Fruit fly (Drosophila melanogaster) whole organism, embryonic: ENCODE results near the gene CG13138.

Experiments used
- Bgb ChIP-seq: fragments of 200-800 bp; sonication (Bioruptor generic); IDR thresholded peaks from 2 replicates; pipeline ENCODE4 v1.3.6; 2022; ENCODE audit warnings: missing biosample characterization, missing genetic modification characterization; ENCODE audit not compliant: partially characterized antibody
- BtbVII ChIP-seq: fragments of 200-800 bp; sonication (Bioruptor generic); optimal IDR thresholded peaks from 3 replicates; lab custom pipeline; 2017; ENCODE audit warnings: missing biosample characterization, mild to moderate bottlenecking, missing genetic modification characterization
- CG10462 ChIP-seq: fragments of 200-800 bp; sonication (Bioruptor generic); optimal IDR thresholded peaks from 2 replicates; lab custom pipeline; 2016; ENCODE audit warnings: missing biosample characterization, missing genetic modification characterization
- CG10979 ChIP-seq: fragments of 200-800 bp; sonication (Bioruptor generic); optimal IDR thresholded peaks from 2 replicates; lab custom pipeline; 2018; ENCODE audit warnings: missing biosample characterization, mild to moderate bottlenecking, missing genetic modification characterization, moderate library complexity
- CG11093 ChIP-seq: fragments of 200-800 bp; sonication (Bioruptor generic); IDR thresholded peaks from 3 replicates; pipeline ENCODE4 v1.3.6; 2022; ENCODE audit warnings: missing biosample characterization, missing genetic modification characterization
- CG11696 ChIP-seq: fragments of 200-800 bp; sonication (Bioruptor generic); IDR thresholded peaks from 2 replicates; pipeline ENCODE4 v1.3.6; 2022; ENCODE audit warnings: missing biosample characterization, missing genetic modification characterization
- CG12071 ChIP-seq: fragments of 200-800 bp; sonication (Bioruptor generic); optimal IDR thresholded peaks from 3 replicates; lab custom pipeline; 2018; ENCODE audit warnings: missing biosample characterization, mild to moderate bottlenecking, missing genetic modification characterization
- CG1233 ChIP-seq: fragments of 200-800 bp; sonication (Bioruptor generic); optimal IDR thresholded peaks from 4 replicates; lab custom pipeline; 2018; ENCODE audit warnings: missing biosample characterization, mild to moderate bottlenecking, missing genetic modification characterization
- CG12744 ChIP-seq: fragments of 200-800 bp; sonication (Bioruptor generic); optimal IDR thresholded peaks from 2 replicates; lab custom pipeline; 2016; ENCODE audit warnings: missing biosample characterization, missing genetic modification characterization
- CG13775 ChIP-seq: fragments of 200-800 bp; sonication (Bioruptor generic); optimal IDR thresholded peaks from 3 replicates; lab custom pipeline; 2017; ENCODE audit warnings: missing biosample characterization, mild to moderate bottlenecking, missing genetic modification characterization
- CG13894 ChIP-seq: fragments of 200-800 bp; sonication (Bioruptor generic); optimal IDR thresholded peaks from 3 replicates; lab custom pipeline; 2018; ENCODE audit warnings: missing biosample characterization, mild to moderate bottlenecking, missing genetic modification characterization, moderate library complexity
- CG1529 ChIP-seq: fragments of 200-800 bp; sonication (Bioruptor generic); optimal IDR thresholded peaks from 3 replicates; lab custom pipeline; 2018; ENCODE audit warnings: missing biosample characterization, missing genetic modification characterization
- CG15601 ChIP-seq: fragments of 200-800 bp; sonication (Bioruptor generic); optimal IDR thresholded peaks from 3 replicates; lab custom pipeline; 2019; ENCODE audit warnings: missing biosample characterization, mild to moderate bottlenecking, missing genetic modification characterization, moderate library complexity
- CG17385 ChIP-seq: fragments of 200-800 bp; sonication (Bioruptor generic); optimal IDR thresholded peaks from 3 replicates; lab custom pipeline; 2018; ENCODE audit warnings: missing biosample characterization, mild to moderate bottlenecking, missing genetic modification characterization
- CG2712 ChIP-seq: fragments of 200-800 bp; optimal IDR thresholded peaks from 3 replicates; lab custom pipeline; 2019; ENCODE audit warnings: missing biosample characterization, mild to moderate bottlenecking, missing genetic modification characterization, moderate library complexity
- CG30431 ChIP-seq: fragments of 200-800 bp; sonication (Bioruptor generic); optimal IDR thresholded peaks from 2 replicates; lab custom pipeline; 2017; ENCODE audit warnings: missing biosample characterization, missing genetic modification characterization
- CG32772 ChIP-seq: fragments of 200-800 bp; sonication (Bioruptor generic); IDR thresholded peaks from 2 replicates; pipeline ENCODE4 v1.3.6; 2022; ENCODE audit warnings: missing biosample characterization, missing genetic modification characterization
- CG3838 ChIP-seq: fragments of 200-800 bp; sonication (Bioruptor generic); optimal IDR thresholded peaks from 3 replicates; lab custom pipeline; 2016; ENCODE audit warnings: missing biosample characterization, missing genetic modification characterization
- CG42726 ChIP-seq: fragments of 200-800 bp; sonication (Bioruptor generic); IDR thresholded peaks from 2 replicates; pipeline ENCODE4 v1.3.6; 2022; ENCODE audit warnings: missing biosample characterization, missing genetic modification characterization; ENCODE audit not compliant: partially characterized antibody
- CG6272 ChIP-seq: fragments of 200-800 bp; sonication (Bioruptor generic); IDR thresholded peaks from 2 replicates; pipeline ENCODE4 v1.3.6; 2022; ENCODE audit warnings: missing biosample characterization, missing genetic modification characterization
- CG6791 ChIP-seq: fragments of 200-800 bp; sonication (Bioruptor generic); IDR thresholded peaks from 3 replicates; pipeline ENCODE4 v1.3.6; 2022; ENCODE audit warnings: missing biosample characterization, missing genetic modification characterization; ENCODE audit not compliant: partially characterized antibody
- CG7928 ChIP-seq: fragments of 200-800 bp; sonication (Bioruptor generic); optimal IDR thresholded peaks from 2 replicates; lab custom pipeline; 2017; ENCODE audit warnings: missing biosample characterization, mild to moderate bottlenecking, missing genetic modification characterization
- CG7963 ChIP-seq: fragments of 200-800 bp; sonication (Bioruptor generic); IDR thresholded peaks from 3 replicates; pipeline ENCODE4 v1.3.6; 2022; ENCODE audit warnings: missing biosample characterization, missing genetic modification characterization; ENCODE audit not compliant: partially characterized antibody
- CrebB ChIP-seq: fragments of 200-800 bp; sonication (Bioruptor generic); optimal IDR thresholded peaks from 3 replicates; lab custom pipeline; 2018; ENCODE audit warnings: missing biosample characterization, mild to moderate bottlenecking, missing genetic modification characterization
- Eip74EF ChIP-seq, 2 experiments: fragments of 200-800 bp in 1 of 2; fragments of >200 bp in 1 of 2; sonication (Bioruptor generic) in 1 of 2; optimal IDR thresholded peaks; 2 replicates each; lab custom pipeline; 2017 to 2019; ENCODE audit warnings: missing biosample characterization in 2 of 2, missing genetic modification characterization in 2 of 2, mild to moderate bottlenecking in 1 of 2, moderate library complexity in 1 of 2
- Gsc ChIP-seq: fragments of 200-800 bp; sonication (Bioruptor generic); IDR thresholded peaks from 2 replicates; pipeline ENCODE4 v1.3.6; 2022; ENCODE audit warnings: missing biosample characterization, missing genetic modification characterization
- HLH54F ChIP-seq: fragments of 200-800 bp; sonication (Bioruptor generic); optimal IDR thresholded peaks from 3 replicates; lab custom pipeline; 2016; ENCODE audit warnings: missing biosample characterization, missing genetic modification characterization
- Hr51 ChIP-seq, 2 experiments: fragments of 200-800 bp; sonication (Bioruptor generic); optimal IDR thresholded peaks; 2 replicates in 1 of 2; 3 replicates in 1 of 2; lab custom pipeline; 2016 to 2018; ENCODE audit warnings: missing biosample characterization in 2 of 2, missing genetic modification characterization in 2 of 2, mild to moderate bottlenecking in 1 of 2, moderate library complexity in 1 of 2
- Lhr ChIP-seq: fragments of 200-800 bp; sonication (Bioruptor generic); optimal IDR thresholded peaks from 3 replicates; lab custom pipeline; 2017; ENCODE audit warnings: mild to moderate bottlenecking, missing biosample characterization, missing genetic modification reagents, missing genetic modification characterization
- Lim3 ChIP-seq: fragments of 200-800 bp; sonication (Bioruptor generic); IDR thresholded peaks from 2 replicates; pipeline ENCODE4 v1.3.6; 2022; ENCODE audit warnings: missing biosample characterization, missing genetic modification characterization
- MTF-1 ChIP-seq: fragments of 200-800 bp; sonication (Bioruptor generic); optimal IDR thresholded peaks from 2 replicates; lab custom pipeline; 2018; ENCODE audit warnings: missing biosample characterization, mild to moderate bottlenecking, missing genetic modification characterization, borderline replicate concordance
- Oaz ChIP-seq: fragments of 200-800 bp; sonication (Bioruptor generic); IDR thresholded peaks from 2 replicates; pipeline ENCODE4 v1.3.6; 2022; ENCODE audit warnings: missing biosample characterization, missing genetic modification characterization
- PHDP ChIP-seq: fragments of 200-800 bp; sonication (Bioruptor generic); optimal IDR thresholded peaks from 3 replicates; lab custom pipeline; 2018; ENCODE audit warnings: missing biosample characterization, mild to moderate bottlenecking, missing genetic modification characterization, moderate library complexity
- Sry-δ ChIP-seq: fragments of 200-800 bp; sonication (Bioruptor generic); optimal IDR thresholded peaks from 2 replicates; lab custom pipeline; 2016; ENCODE audit warnings: missing biosample characterization, missing genetic modification characterization
- bigmax ChIP-seq: fragments of 200-800 bp; sonication (Bioruptor generic); optimal IDR thresholded peaks from 2 replicates; lab custom pipeline; 2018; ENCODE audit warnings: missing biosample characterization, mild to moderate bottlenecking, missing genetic modification characterization
- br ChIP-seq: fragments of >200 bp; optimal IDR thresholded peaks from 2 replicates; lab custom pipeline; 2017
- chn ChIP-seq: fragments of 200-800 bp; sonication (Bioruptor generic); optimal IDR thresholded peaks from 2 replicates; lab custom pipeline; 2016; ENCODE audit warnings: missing biosample characterization, missing genetic modification characterization
- croc ChIP-seq: fragments of 200-800 bp; sonication (Bioruptor generic); conservative IDR thresholded peaks from 3 replicates; pipeline ENCODE4 v1.3.6; 2022; ENCODE audit warnings: missing biosample characterization, missing genetic modification characterization
- cwo ChIP-seq: fragments of 200-800 bp; sonication (Bioruptor generic); optimal IDR thresholded peaks from 3 replicates; lab custom pipeline; 2017; ENCODE audit warnings: missing biosample characterization, missing genetic modification characterization, mild to moderate bottlenecking, moderate library complexity, missing genetic modification reagents
- disco-r ChIP-seq: fragments of 200-800 bp; sonication (Bioruptor generic); optimal IDR thresholded peaks from 2 replicates; lab custom pipeline; 2016; ENCODE audit warnings: missing biosample characterization, missing genetic modification characterization
- fd64A ChIP-seq: fragments of 200-800 bp; sonication (Bioruptor generic); optimal IDR thresholded peaks from 3 replicates; lab custom pipeline; 2018; ENCODE audit warnings: missing biosample characterization, mild to moderate bottlenecking, missing genetic modification characterization
- gfzf ChIP-seq: fragments of 200-800 bp; sonication (Bioruptor generic); optimal IDR thresholded peaks from 2 replicates; lab custom pipeline; 2016; ENCODE audit warnings: missing biosample characterization, mild to moderate bottlenecking, missing genetic modification characterization, moderate library complexity
- hbn ChIP-seq: fragments of 200-800 bp; sonication (Bioruptor generic); IDR thresholded peaks from 2 replicates; pipeline ENCODE4 v1.3.6; 2022; ENCODE audit warnings: missing biosample characterization, missing genetic modification characterization; ENCODE audit not compliant: partially characterized antibody
- inv ChIP-seq: fragments of 200-800 bp; sonication (Bioruptor generic); IDR thresholded peaks from 2 replicates; pipeline ENCODE4 v1.3.6; 2022; ENCODE audit warnings: missing biosample characterization, missing genetic modification characterization; ENCODE audit not compliant: partially characterized antibody
- nmo ChIP-seq: fragments of 200-800 bp; sonication (Bioruptor generic); optimal IDR thresholded peaks from 2 replicates; lab custom pipeline; 2018; ENCODE audit warnings: missing biosample characterization, mild to moderate bottlenecking, missing genetic modification characterization, moderate library complexity
- pho ChIP-seq: fragments of 200-800 bp; sonication (Bioruptor generic); optimal IDR thresholded peaks from 2 replicates; lab custom pipeline; 2016; ENCODE audit warnings: missing biosample characterization, missing genetic modification characterization
- ranshi ChIP-seq: fragments of 200-800 bp; sonication (Bioruptor generic); IDR thresholded peaks from 2 replicates; pipeline ENCODE4 v1.3.6; 2022; ENCODE audit warnings: missing biosample characterization, missing genetic modification characterization
- sna ChIP-seq: fragments of 200-800 bp; sonication (Bioruptor generic); IDR thresholded peaks from 2 replicates; pipeline ENCODE4 v1.3.6; 2022; ENCODE audit warnings: missing biosample characterization, missing genetic modification characterization; ENCODE audit not compliant: partially characterized antibody
- sr ChIP-seq: fragments of 200-800 bp; sonication (Bioruptor generic); IDR thresholded peaks from 3 replicates; pipeline ENCODE4 v1.3.6; 2022; ENCODE audit warnings: missing biosample characterization, missing genetic modification characterization
- trem ChIP-seq: fragments of 200-800 bp; optimal IDR thresholded peaks from 3 replicates; lab custom pipeline; 2019; ENCODE audit warnings: missing biosample characterization, mild to moderate bottlenecking, missing genetic modification characterization, moderate library complexity
- zen ChIP-seq: fragments of 200-800 bp; sonication (Bioruptor generic); optimal IDR thresholded peaks from 3 replicates; lab custom pipeline; 2018; ENCODE audit warnings: missing biosample characterization, mild to moderate bottlenecking, missing genetic modification characterization, moderate library complexity

CG13138 gene

DNA sequence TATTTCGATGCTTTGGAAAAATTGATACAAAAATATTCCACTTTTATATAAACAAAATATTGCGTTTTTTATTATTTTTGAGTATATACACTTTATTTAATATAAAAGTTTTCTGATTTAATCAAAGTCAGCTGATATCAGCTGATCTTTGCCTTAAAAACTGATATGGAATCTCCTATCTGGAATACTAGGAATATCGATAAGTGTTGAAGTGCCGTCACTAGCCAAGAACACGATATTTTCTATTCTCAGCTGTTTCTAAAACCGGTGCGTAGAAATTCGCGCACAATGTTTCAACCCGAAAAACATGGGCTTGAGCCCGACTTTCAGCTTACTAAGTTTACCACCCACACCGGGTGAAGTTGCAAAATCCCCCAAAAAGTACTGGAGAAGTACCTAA is 40.7 kb upstream of the CG13138 start, which contains the start of gene Sps2 (continued):
- TF ChIP-seq BtbVII (GFP tag; lab: Kevin White, UChicago) (no peak), Lim3 (GFP tag; lab: Robert Waterston, UW) (no peak), cwo (GFP tag; lab: Kevin White, UChicago) (no peak), CG12071 (GFP tag; lab: Kevin White, UChicago) (no peak), CG15601 (tag; lab: Kevin White, UChicago) (peak; percentile 30), MTF-1 (GFP tag; lab: Kevin White, UChicago) (no peak), Sry-δ (GFP tag; lab: Kevin White, UChicago) (peak; percentile 84), pho (GFP tag; lab: Kevin White, UChicago) (no peak), HLH54F (no peak), CG1233 (GFP tag; lab: Kevin White, UChicago) (no peak), CrebB (tag; lab: Kevin White, UChicago) (no peak), CG42726 (peak; percentile 20; the same call in 1 of the 2 replicates), Eip74EF (GFP tag; optimal IDR thresholded peaks at IDR 0.05; lab: Kevin White, UChicago) (no peak), Lhr (GFP tag; lab: Kevin White, UChicago) (no peak), croc (GFP tag; lab: Robert Waterston, UW) (no peak), CG13775 (GFP tag; lab: Kevin White, UChicago) (no peak), nmo (peak; percentile 29), CG12744 (GFP tag; lab: Kevin White, UChicago) (no peak), CG3838 (no peak), Gsc (no peak), chn (GFP tag; lab: Kevin White, UChicago) (no peak), CG7928 (GFP tag; lab: Kevin White, UChicago) (no peak), inv (peak; percentile 63), CG30431 (GFP tag; lab: Kevin White, UChicago) (no peak), br (lab: Kevin White, UChicago) (no peak), CG7963 (GFP tag; lab: Robert Waterston, UW) (peak; percentile 52; the same call in 1 of the 3 replicates), sna (GFP tag; lab: Robert Waterston, UW) (peak; percentile 66), CG6272 (GFP tag; lab: Robert Waterston, UW) (no peak), CG6791 (GFP tag; lab: Robert Waterston, UW) (peak; percentile 83), Oaz (GFP tag; lab: Robert Waterston, UW) (no peak), CG17385 (GFP tag; lab: Kevin White, UChicago) (no peak), disco-r (GFP tag; lab: Kevin White, UChicago) (no peak), Hr51 (GFP tag; optimal IDR thresholded peaks at IDR 0.05; lab: Kevin White, UChicago) (no peak)
- TF ChIP-seq, all 482 proteins: peak for 88

DNA sequence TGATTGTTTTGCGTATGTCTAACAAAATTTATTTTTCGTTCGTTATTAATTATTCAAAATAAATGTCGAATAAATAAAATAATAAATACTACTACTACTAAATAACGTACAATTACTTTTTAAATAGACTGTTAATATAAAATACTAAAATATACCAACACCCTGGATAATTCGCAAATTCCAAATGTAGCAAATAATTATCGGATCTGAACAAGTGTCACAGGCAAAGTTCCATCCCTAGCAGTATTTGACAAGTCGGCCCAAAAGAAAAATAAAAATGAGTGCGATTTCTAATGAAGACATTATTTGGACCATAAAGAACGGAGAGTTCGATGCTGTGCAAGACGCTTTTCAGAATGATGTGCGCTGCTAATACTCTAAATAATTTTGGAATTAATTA is 39.6 kb upstream of the CG13138 start, which contains the start of gene CG31715:
Gene CG31715 (plus strand): TSS at position 212 of the 400 bp plus-strand sequence.
- TF ChIP-seq sr (GFP tag; lab: Robert Waterston, UW) = no peak
- peak; percentile 4 for TF ChIP-seq CG10462 (GFP tag; lab: Kevin White, UChicago)
- no peak for TF ChIP-seq CG1529 (GFP tag; lab: Kevin White, UChicago)
- no peak for TF ChIP-seq croc (GFP tag; lab: Robert Waterston, UW)
- peak; percentile 25 for TF ChIP-seq CG2712
- peak; percentile 4 for TF ChIP-seq CG10979 (tag; lab: Kevin White, UChicago)
- no peak for TF ChIP-seq zen (tag; lab: Kevin White, UChicago)
- peak; percentile 53; the same call in 1 of the 2 replicates for TF ChIP-seq ranshi
- peak; percentile 34 for TF ChIP-seq gfzf
- TF ChIP-seq hbn (GFP tag; lab: Robert Waterston, UW) = peak; percentile 42; the same call in 1 of the 2 replicates
- no peak for TF ChIP-seq bigmax (GFP tag; lab: Kevin White, UChicago)
- TF ChIP-seq trem = no peak
- peak; percentile 39 for TF ChIP-seq PHDP (tag; lab: Kevin White, UChicago)
- TF ChIP-seq CG32772 (GFP tag; lab: Robert Waterston, UW) = no peak
- TF ChIP-seq CG13894 = peak; percentile 27
- TF ChIP-seq CG11696 (GFP tag; lab: Robert Waterston, UW) = no peak
- TF ChIP-seq fd64A = no peak
- peak; percentile 41; the same call in 1 of the 2 replicates for TF ChIP-seq Bgb (GFP tag; lab: Robert Waterston, UW)
- no peak for TF ChIP-seq CG11093
